Worm (Caenorhabditis elegans) whole organism, dauer: ENCODE results near the gene mon-2.
"Not testable (repeated sequence)": the region's sequence is repeated elsewhere in the genome, so short reads cannot be mapped to it uniquely, and the experiment has no call there.

ENCODE experiments used
- unc-62 ChIP-seq: sonication (generic microtip); optimal IDR thresholded peaks from 2 replicates; lab custom pipeline; 2017; ENCODE audit warnings: missing biosample characterization, missing genetic modification reagents, missing genetic modification characterization

mon-2 gene

DNA sequence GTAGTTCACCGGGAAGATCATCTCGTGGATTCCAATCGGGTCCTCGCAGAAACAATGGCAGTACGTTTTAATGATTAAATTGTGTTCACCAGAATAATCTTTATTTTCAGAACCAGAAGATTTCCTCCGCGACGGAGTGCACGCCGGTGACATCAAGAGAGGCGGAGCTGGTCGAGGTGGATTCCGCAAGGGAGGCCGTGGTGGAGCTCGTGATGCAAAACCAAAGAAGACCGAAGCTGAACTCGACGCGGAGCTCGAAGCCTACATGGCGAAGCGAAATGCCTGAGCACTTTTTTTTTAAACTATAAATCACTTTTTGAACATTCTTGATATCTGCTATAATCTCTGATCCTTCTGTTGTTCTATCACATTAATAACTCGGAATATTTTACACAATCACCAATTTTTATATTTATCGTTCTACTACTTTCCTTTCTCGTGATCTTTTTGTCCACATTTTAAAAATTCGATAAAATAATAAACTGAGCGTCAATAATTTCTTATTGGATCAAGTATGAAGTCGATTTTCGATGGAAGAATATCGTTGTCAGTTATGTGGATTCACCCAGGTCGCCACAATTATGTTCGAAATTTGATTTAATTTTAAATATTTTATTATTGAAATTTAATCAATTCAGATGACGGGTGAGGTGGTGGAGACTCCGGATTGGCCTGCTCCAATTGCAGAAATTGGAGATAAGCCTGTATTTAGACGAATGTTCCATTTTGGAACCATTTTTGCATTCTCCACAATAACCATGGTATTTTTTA is 27.9 kb downstream of the mon-2 start, which contains the start of gene dhhc-6:
Gene dhhc-6, plus strand, starts transcription at position 639 of the 771 bp plus-strand sequence.
- no peak for TF ChIP-seq unc-62 (GFP tag; lab: Kevin White, UChicago)

DNA sequence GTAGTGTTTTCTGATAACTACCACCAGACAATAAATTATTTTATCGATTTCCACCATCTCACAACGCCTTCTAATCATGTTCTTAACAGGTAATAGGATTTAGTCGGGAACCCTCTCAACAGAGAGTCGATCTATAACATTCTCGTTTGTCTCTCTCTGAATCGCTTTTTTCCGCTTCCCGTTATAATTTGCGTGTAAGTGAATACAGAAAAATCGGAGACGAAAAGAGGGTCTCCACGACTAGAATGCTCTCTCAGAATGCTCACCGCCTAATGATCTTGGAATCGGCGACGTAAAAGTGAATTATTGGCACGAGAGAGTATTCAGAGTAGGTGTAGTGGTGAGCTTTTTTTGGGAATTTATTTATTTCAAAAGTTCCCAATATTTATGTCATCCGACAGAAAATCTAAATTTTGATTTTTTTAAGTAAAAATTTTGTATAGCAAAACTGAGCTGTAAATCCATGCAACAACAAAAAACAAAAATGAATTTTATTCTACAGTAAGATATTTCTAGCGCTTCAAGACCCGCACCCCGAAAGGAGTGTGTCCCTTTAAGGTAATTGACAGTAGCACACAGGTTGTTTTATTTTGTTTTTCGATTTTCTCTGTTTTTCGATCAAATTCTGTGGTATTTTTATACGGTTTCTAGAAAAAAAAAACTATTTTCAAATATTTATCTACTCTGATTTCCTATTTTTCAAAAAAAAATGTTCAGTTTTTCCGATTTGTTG is 30.3 kb downstream of the mon-2 start:
- no peak for TF ChIP-seq unc-62 (GFP tag; lab: Kevin White, UChicago)

DNA sequence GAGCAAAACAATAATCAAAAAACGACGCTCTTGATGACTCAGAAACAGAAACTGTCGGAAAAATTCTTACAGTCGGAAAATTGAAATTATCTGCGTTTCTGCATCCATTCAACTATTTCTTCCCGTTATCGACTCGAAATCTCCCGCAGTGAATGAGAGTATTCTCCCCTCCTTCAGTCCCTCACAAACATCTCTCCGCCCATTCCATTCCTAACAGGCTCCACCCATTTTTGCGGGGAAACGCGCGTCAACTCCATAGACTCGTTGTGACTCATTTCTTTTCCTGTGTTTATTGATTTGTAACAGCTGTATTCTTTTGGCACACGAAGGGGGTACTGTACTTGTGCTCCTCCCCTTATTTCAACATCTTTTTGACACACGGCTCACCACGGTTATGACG is 31.3 kb downstream of the mon-2 start:
- no peak for TF ChIP-seq unc-62 (GFP tag; lab: Kevin White, UChicago)

DNA sequence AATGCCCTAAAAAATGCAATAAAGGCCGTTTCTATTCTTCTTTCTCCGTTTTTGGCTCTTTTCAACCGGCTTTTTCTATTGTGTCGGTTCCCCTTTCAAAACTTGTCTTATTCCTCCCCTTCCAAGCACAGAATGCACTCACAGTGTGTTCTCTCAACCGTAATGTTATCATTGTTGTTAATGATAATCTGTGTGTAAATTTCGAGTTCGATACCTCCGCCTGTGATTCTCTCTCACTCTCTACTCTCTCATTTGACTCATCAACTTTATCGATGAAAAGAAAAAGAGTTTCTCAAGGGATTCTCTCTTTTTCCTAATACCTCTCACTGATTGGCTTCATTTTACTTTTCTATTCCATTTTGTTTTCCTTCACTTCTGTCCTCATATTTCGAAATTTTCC is 32.1 kb downstream of the mon-2 start:
- no peak for TF ChIP-seq unc-62 (GFP tag; lab: Kevin White, UChicago)

DNA sequence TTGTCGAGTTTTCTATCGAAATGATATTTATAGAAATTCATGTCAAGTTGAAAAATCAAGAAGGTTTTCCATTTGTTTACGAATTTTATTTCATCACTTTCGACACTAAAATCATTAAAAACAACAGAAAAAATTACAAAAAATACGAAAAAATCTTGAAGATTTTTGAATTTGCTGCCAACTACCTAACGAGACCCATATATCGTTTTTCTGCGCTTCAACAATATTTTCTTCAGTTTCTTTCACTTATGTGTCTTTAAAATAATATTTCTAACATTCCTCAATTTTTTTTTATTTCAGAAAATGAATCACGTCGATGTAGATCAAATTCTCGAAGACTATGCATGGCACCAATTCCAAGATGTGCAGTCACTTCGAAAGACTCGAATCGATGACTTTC is 32.6 kb downstream of the mon-2 start, which contains the start of gene lin-24:
Gene lin-24, plus strand, starts transcription at position 301 of the 400 bp plus-strand sequence.
- TF ChIP-seq unc-62 (GFP tag; lab: Kevin White, UChicago) = no peak

DNA sequence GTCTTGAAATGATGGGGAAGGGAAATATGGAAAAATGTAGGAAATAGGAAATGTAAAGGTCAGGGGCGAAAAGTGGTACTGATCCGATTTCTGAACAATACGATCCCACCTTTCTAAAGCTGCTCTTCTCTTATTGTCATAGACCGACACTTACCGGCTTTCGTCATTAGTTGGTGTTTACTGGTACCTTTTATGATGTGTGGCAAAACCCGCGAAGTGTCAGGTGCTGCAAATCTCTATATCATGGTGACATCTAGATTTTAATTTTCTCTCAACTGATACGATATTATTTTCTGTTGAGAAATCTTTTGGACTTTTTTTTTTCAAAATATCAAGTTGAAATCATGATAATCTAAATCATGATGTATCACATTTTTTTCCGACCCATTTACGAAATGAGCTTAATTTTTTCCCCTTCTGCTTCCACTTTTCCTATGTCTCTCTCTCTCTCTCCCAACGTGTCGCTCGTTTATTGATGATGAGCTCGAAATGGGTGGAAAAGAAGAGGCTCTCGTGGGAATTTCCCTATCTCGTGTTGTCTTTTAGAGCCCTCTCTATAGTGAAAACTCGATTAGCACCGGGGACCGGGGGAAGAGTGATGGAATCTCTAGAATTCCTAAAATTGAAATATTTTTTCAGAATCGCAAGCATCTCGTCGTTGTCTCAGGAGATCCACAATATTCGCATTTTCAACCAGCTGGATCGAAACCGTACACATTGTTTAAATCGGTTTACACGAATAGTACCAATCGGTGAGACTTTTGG is 34.9 kb downstream of the mon-2 start:
- TF ChIP-seq unc-62 (GFP tag; lab: Kevin White, UChicago) = no peak

DNA sequence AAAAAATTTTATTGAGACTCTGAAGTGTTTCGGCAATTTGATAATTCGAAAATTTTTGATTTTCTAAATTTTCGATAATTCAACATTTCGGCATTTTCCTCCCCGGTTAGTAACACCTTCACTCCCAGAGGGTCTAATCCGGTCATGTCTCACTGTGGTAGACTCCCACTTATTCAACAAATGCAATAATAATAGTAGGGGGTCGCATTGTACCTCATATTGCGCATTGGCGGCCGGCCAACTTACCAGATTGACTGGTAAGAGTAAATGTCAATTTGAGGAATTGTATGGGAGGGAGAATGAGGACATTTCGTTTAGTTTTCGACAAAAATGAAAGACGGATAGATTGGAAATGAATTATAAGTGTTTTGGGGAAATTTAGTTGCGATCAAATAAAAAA is 37.2 kb downstream of the mon-2 start:
- TF ChIP-seq unc-62 (GFP tag; lab: Kevin White, UChicago) = no peak

DNA sequence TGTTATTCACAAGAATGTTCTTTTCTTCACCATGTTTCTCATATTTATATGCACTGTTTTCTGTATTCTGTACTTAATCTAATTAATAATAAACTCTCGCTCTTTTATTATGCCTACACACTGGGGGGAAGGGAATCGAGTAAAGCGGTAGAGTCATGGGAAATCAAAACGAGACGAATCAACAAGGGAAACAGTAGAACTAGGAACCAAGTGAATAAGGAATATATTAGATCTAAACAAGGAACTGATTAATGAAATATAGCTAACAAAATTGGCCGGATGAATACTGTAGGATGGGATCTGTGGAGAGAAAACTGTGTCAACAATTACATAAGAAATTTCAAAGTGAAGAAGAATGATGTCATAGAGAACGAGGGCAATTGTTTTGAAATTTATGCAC is 38.4 kb downstream of the mon-2 start:
- TF ChIP-seq unc-62 (GFP tag; lab: Kevin White, UChicago) = no peak

DNA sequence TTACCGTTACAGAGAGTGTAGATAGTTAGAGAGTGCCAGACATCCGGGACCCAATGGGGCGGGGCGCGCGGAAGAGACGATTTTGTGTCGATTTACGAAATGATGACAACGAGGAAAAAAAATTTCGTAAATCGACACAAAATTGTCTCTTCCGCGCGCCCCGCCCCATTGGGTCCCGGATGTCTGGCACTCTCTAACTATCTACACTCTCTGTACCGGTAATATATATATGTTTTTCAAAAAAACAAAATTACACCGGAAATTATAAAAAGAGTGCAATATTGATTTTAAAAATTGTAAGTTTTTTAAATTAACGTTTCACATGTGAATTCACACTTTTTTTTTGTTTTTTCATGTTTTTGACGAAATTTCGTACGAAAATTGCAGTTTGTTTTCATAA is 41.5 kb downstream of the mon-2 start, which contains the start of gene B0001.4:
Gene B0001.4, minus strand, starts transcription at position 101 of the 400 bp plus-strand sequence.
- TF ChIP-seq unc-62 (GFP tag; lab: Kevin White, UChicago) = not testable (repeated sequence)

DNA sequence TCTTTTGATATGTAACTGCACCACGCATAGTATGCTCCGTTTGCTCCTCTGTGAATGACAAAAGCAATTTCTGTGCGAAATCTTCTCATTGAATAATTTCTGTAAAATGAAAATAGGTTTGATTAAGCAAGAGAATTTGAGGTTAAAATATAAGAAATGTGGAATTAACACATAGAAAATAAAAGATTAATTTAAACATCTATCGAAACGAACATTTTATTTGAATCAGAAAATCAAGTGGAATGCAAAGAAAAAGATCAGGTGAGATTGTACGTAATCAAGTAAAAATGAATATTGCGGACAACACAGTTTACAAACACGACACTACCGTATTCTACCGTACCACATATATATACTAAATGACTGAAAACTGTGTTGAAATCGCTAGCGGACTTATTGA is 44.4 kb downstream of the mon-2 start, which contains the start of gene B0001.8:
Gene B0001.8, minus strand, starts transcription at position 101 of the 400 bp plus-strand sequence.
- TF ChIP-seq unc-62 (GFP tag; lab: Kevin White, UChicago) = no peak

DNA sequence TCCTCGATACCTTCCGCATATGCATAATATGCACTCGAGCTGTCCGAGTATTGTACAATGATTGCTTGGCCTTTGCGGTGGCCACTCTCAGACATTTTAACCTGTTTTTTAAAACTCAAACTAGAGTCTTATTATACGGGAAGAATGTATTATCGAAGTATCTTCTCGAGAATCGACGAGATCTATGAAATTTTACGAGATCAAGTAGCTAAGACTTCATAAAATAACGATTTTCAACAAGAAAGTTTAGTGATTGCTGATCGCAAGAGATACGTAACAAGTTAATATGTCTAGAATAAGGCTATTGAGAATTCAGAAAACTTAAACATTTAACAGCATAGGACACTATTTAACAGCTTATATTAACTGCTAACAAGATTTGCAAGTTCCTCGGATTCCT is 46.7 kb downstream of the mon-2 start, which contains the start of gene B0001.5:
Gene B0001.5, minus strand, starts transcription at position 101 of the 400 bp plus-strand sequence.
- no peak for TF ChIP-seq unc-62 (GFP tag; lab: Kevin White, UChicago)

DNA sequence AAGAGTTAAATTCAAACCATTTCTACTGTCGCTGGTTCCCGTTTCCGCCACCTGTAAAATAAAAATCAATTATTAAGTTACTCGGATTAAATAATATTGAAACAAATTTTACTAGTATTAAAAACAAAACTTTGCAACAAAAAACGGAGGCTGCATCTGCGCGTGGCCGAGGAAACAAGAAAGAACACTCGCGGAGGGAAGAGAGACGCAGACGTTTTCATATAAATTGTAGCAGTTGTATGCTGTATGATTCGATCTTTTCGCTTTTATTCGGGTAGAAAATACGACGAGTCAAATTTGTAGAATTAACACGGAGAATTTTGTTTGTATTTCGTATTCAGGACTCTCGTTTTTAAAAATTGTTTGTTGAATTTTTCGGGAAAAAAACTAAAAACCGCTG is 49.1 kb downstream of the mon-2 start, which contains the start of gene B0001.3:
Gene B0001.3, minus strand, starts transcription at position 55 of the 400 bp plus-strand sequence.
- TF ChIP-seq unc-62 (GFP tag; lab: Kevin White, UChicago) = no peak

DNA sequence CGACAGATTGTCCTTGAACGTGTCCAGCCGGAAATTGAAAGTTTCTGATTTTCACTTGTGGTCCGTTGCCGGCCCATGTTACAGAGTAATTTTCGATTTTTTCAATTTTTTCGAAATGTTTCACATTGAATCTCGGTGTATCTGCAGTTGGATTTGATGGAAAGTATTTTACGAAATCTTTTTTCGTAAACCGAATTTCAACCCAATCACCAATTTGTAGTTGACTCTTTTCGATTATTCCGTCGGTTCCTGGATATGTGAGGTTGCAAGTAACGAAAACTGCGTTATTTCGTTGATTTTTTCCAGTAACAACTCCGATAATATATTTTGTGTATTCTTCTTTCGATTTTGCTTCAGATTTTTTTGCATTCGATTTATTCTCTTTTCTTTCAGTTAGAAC is 53.0 kb downstream of the mon-2 start:
- TF ChIP-seq unc-62 (GFP tag; lab: Kevin White, UChicago) = no peak

DNA sequence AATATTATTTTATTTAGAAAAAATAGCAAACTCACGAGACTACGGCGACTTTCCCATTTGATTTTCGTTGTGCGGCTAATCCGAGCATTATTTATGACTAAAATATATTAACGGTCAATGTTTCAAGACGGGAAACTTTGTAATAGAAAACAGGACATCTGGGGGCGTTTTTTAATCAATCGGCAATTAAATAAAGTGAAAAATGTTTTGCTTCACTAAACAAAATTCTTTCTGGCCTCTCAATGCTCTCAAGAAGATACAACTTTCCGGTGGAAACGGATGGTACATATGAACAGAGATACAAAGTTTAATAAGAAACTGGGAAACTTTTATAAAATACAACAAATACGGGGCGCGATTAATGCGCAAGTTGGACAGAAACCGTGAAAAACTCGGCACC is 54.3 kb downstream of the mon-2 start, which contains the start of gene B0001.2:
Gene B0001.2, minus strand, starts transcription at position 101 of the 400 bp plus-strand sequence.
- TF ChIP-seq unc-62 (GFP tag; lab: Kevin White, UChicago) = no peak

DNA sequence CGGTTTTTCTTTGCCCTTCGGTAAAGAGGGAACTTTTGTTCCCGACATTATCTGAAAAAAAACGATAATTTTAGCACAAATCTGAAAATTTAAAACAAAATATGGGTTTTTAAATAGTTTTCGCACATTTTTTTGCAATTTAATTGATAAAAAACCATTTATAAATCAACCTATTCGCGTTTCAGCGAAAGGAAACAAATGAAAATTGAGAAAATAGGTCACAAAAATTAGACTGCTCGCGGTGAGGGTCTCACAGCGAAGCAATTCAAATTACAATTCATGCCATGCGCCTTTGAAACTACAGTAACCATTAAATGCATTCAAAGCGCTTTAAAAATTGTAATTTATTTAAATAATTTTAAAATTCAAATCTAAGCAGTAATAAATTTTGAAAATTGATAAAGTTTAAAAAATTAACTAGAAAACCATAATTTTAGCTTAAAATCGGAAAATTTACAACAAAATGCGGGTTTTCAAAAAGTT is 57.7 kb downstream of the mon-2 start, which contains the start of gene B0001.7:
Gene B0001.7, minus strand, starts transcription at position 51 of the 483 bp plus-strand sequence.
- no peak for TF ChIP-seq unc-62 (GFP tag; lab: Kevin White, UChicago)
